Fruit fly (Drosophila melanogaster): ENCODE data around the gene Snap24.

Gene Snap24

dm6 chr3R:9747875-9747899 is 15.3 kb downstream of the Snap24 start, which contains the start of gene PpD3:
TSS of gene PpD3 (plus strand) at chr3R:9747875.
- no peak for TF ChIP-seq h (optimal IDR thresholded peaks at IDR 0.05)
- no peak for TF ChIP-seq ttk (optimal IDR thresholded peaks at IDR 0.05)
- TF ChIP-seq psq (optimal IDR thresholded peaks at IDR 0.05) = no peak
- TF ChIP-seq Myc (optimal IDR thresholded peaks at IDR 0.05) = no peak
- no peak for TF ChIP-seq insv (optimal IDR thresholded peaks at IDR 0.05)

dm6 chr3R:9747272-9747874 is 15.6 kb downstream of the Snap24 start, which contains the start of gene CG12948:
TSS of gene CG12948 (minus strand) at chr3R:9747744.
- no peak for TF ChIP-seq insv (optimal IDR thresholded peaks at IDR 0.05)
- no peak for TF ChIP-seq Myc (optimal IDR thresholded peaks at IDR 0.05)
- TF ChIP-seq h (optimal IDR thresholded peaks at IDR 0.05) = no peak
- TF ChIP-seq Sin3A (optimal IDR thresholded peaks at IDR 0.05) = no peak
- TF ChIP-seq psq (optimal IDR thresholded peaks at IDR 0.05) = no peak
- TF ChIP-seq ttk (optimal IDR thresholded peaks at IDR 0.05) = no peak

dm6 chr3R:9746267-9746666 is 16.7 kb downstream of the Snap24 start, which contains the start of gene CG34409:
TSS of gene CG34409 (minus strand) at chr3R:9746367.
- TF ChIP-seq Myc (optimal IDR thresholded peaks at IDR 0.05) (no peak), Sin3A (optimal IDR thresholded peaks at IDR 0.05) (no peak), h (optimal IDR thresholded peaks at IDR 0.05) (no peak), psq (optimal IDR thresholded peaks at IDR 0.05) (no peak), insv (optimal IDR thresholded peaks at IDR 0.05) (no peak), ttk (optimal IDR thresholded peaks at IDR 0.05) (no peak)

- no peak for TF ChIP-seq h (optimal IDR thresholded peaks at IDR 0.05)
- TF ChIP-seq Sin3A (optimal IDR thresholded peaks at IDR 0.05) = no peak
- no peak for TF ChIP-seq Myc (optimal IDR thresholded peaks at IDR 0.05)
- TF ChIP-seq ttk (optimal IDR thresholded peaks at IDR 0.05) = no peak
- TF ChIP-seq psq (optimal IDR thresholded peaks at IDR 0.05) = no peak
- TF ChIP-seq insv (optimal IDR thresholded peaks at IDR 0.05) = no peak
Measured at dm6 chr3R:9745442-9745841, 17.5 kb downstream of the Snap24 start.

dm6 chr3R:9743995-9744394 is 19.0 kb downstream of the Snap24 start:
- TF ChIP-seq h (optimal IDR thresholded peaks at IDR 0.05) (no peak), Myc (optimal IDR thresholded peaks at IDR 0.05) (no peak), ttk (optimal IDR thresholded peaks at IDR 0.05) (no peak), psq (optimal IDR thresholded peaks at IDR 0.05) (no peak), Sin3A (optimal IDR thresholded peaks at IDR 0.05) (no peak), insv (optimal IDR thresholded peaks at IDR 0.05) (no peak)

- TF ChIP-seq Sin3A (optimal IDR thresholded peaks at IDR 0.05) = no peak
- TF ChIP-seq ttk (optimal IDR thresholded peaks at IDR 0.05) = no peak
- no peak for TF ChIP-seq h (optimal IDR thresholded peaks at IDR 0.05)
- TF ChIP-seq Myc (optimal IDR thresholded peaks at IDR 0.05) = no peak
- no peak for TF ChIP-seq psq (optimal IDR thresholded peaks at IDR 0.05)
- no peak for TF ChIP-seq insv (optimal IDR thresholded peaks at IDR 0.05)
Measured at dm6 chr3R:9743217-9743616, 19.7 kb downstream of the Snap24 start, which contains the start of gene CG31415. TSS of gene CG31415 (plus strand) at chr3R:9743517.

- TF ChIP-seq Myc (optimal IDR thresholded peaks at IDR 0.05) (no peak), ttk (optimal IDR thresholded peaks at IDR 0.05) (no peak), h (optimal IDR thresholded peaks at IDR 0.05) (no peak), insv (optimal IDR thresholded peaks at IDR 0.05) (no peak), Sin3A (optimal IDR thresholded peaks at IDR 0.05) (no peak), psq (optimal IDR thresholded peaks at IDR 0.05) (no peak)
Measured at dm6 chr3R:9740713-9741112, 22.2 kb downstream of the Snap24 start, which contains the start of gene Pnn. TSS of gene Pnn (plus strand) at chr3R:9740899.

dm6 chr3R:9739793-9740192 is 23.2 kb downstream of the Snap24 start, which contains the start of gene side-VII:
TSS of gene side-VII (minus strand) at chr3R:9739979.
- TF ChIP-seq h (optimal IDR thresholded peaks at IDR 0.05) (no peak), psq (optimal IDR thresholded peaks at IDR 0.05) (no peak), Sin3A (optimal IDR thresholded peaks at IDR 0.05) (no peak), ttk (optimal IDR thresholded peaks at IDR 0.05) (no peak), Myc (optimal IDR thresholded peaks at IDR 0.05) (no peak), insv (optimal IDR thresholded peaks at IDR 0.05) (no peak)

dm6 chr3R:9735151-9735550 is 27.8 kb downstream of the Snap24 start:
- TF ChIP-seq insv (optimal IDR thresholded peaks at IDR 0.05) = no peak
- TF ChIP-seq Sin3A (optimal IDR thresholded peaks at IDR 0.05) = no peak
- TF ChIP-seq h (optimal IDR thresholded peaks at IDR 0.05) = no peak
- TF ChIP-seq ttk (optimal IDR thresholded peaks at IDR 0.05) = no peak
- no peak for TF ChIP-seq Myc (optimal IDR thresholded peaks at IDR 0.05)
- TF ChIP-seq psq (optimal IDR thresholded peaks at IDR 0.05) = no peak

- no peak for TF ChIP-seq Sin3A (optimal IDR thresholded peaks at IDR 0.05)
- no peak for TF ChIP-seq h (optimal IDR thresholded peaks at IDR 0.05)
Measured at dm6 chr3R:9733150-9733549, 29.8 kb downstream of the Snap24 start, which contains the start of gene alphaTub85E. TSS of gene alphaTub85E (minus strand) at chr3R:9733250.

dm6 chr3R:9730784-9731183 is 32.2 kb downstream of the Snap24 start, which contains the start of gene FoxP:
TSS of gene FoxP (minus strand) at chr3R:9730872.
- TF ChIP-seq Myc (optimal IDR thresholded peaks at IDR 0.05) = no peak
- TF ChIP-seq insv (optimal IDR thresholded peaks at IDR 0.05) = no peak
- TF ChIP-seq psq (optimal IDR thresholded peaks at IDR 0.05) = no peak
- no peak for TF ChIP-seq Sin3A (optimal IDR thresholded peaks at IDR 0.05)
- no peak for TF ChIP-seq h (optimal IDR thresholded peaks at IDR 0.05)

dm6 chr3R:9725121-9725956 is 37.6 kb downstream of the Snap24 start, which contains the start of gene hyd:
TSS of gene hyd (minus strand) at chr3R:9725615.
- no peak for TF ChIP-seq insv (optimal IDR thresholded peaks at IDR 0.05)
- TF ChIP-seq psq (optimal IDR thresholded peaks at IDR 0.05) = no peak
- no peak for TF ChIP-seq Sin3A (optimal IDR thresholded peaks at IDR 0.05)
